Worm (Caenorhabditis elegans): ENCODE data around the gene K07F5.12.
A peak's percentile ranks its signal among the peaks of the same experiment; 100 is the strongest.

Gene K07F5.12

ce11 chrIV:9899227-9899626 lies 43.4 kb downstream of the K07F5.12 start:
- no peak for TF ChIP-seq mml-1 (tag; optimal IDR thresholded peaks at IDR 0.05)
- TF ChIP-seq pha-4 (tag; optimal IDR thresholded peaks at IDR 0.05), result peak; percentile 34
- no peak for TF ChIP-seq egl-27 (tag; optimal IDR thresholded peaks at IDR 0.05)
- peak; percentile 7 for TF ChIP-seq hmg-11 (tag; optimal IDR thresholded peaks at IDR 0.05)
- peak; percentile 31 for TF ChIP-seq lin-15B (tag; optimal IDR thresholded peaks at IDR 0.05)

ce11 chrIV:9903608-9904007 lies 47.8 kb downstream of the K07F5.12 start, which contains the start of gene best-13:
best-13 (plus strand) TSS chrIV:9903908.
- TF ChIP-seq egl-5 (tag; optimal IDR thresholded peaks at IDR 0.05) (no peak), mdl-1 (tag; optimal IDR thresholded peaks at IDR 0.05) (no peak), zag-1 (tag; optimal IDR thresholded peaks at IDR 0.05) (no peak), fkh-2 (tag; optimal IDR thresholded peaks at IDR 0.05) (no peak), ceh-82 (tag; optimal IDR thresholded peaks at IDR 0.05) (no peak), nhr-43 (tag; optimal IDR thresholded peaks at IDR 0.05; ENCODE audit: poor library complexity, severe bottlenecking) (no peak)
